Worm (Caenorhabditis elegans): ENCODE data around the gene let-268.

let-268 gene

DNA sequence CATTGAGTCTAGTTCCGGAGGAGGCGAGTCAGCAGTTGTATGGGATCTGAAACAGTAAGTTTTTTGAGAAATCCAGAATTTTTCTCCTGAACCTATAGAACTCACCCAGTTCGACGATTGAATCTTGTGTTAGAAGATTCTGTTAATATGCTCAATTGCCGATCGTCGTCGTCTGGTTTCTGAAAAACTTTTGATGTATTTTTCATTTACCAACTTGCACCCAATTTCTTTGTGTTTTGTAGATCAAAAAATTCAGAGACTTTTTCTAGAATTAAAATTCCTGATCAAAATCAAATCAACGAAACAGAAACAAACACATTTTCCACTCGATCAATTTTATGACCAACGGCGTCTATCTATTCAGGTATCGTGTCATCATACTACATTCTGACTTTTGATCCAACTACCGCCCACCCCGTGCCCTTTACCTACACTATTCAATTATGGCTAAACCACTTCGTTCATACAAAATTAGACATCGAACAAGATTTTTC, 16.8 kb upstream of the let-268 start, which contains the start of gene C18D1.2:
TSS of gene C18D1.2 (plus strand) at position 444 of the 494 bp plus-strand sequence.
- TF ChIP-seq ceh-16 (tag; optimal IDR thresholded peaks at IDR 0.05) (no peak), nhr-25 (tag; optimal IDR thresholded peaks at IDR 0.05) (no peak), ceh-9 (tag; optimal IDR thresholded peaks at IDR 0.05) (no peak), ztf-4 (tag; optimal IDR thresholded peaks at IDR 0.05) (no peak), tbx-2 (tag; optimal IDR thresholded peaks at IDR 0.05) (no peak), pqm-1 (tag; optimal IDR thresholded peaks at IDR 0.05) (no peak), sea-2 (GFP tag; optimal IDR thresholded peaks at IDR 0.05) (no peak), nhr-12 (tag; optimal IDR thresholded peaks at IDR 0.05) (no peak)

DNA sequence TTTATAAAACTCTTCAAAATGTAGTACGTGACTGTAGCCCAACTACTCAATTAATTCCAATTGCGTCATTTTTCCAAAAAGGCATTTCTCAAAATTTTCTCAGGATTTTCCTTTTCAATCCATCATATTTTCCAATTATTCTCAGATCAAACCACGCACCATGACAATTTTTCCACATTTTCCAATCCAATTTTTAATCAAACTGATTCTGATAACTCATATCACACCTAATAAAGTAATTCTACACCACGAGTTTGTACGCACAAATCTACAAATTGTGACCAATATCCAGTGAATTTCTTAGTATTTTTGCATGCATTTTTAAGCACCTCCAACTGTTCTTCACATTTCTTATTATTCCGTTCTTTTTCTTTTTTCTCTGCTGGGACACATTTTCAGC, 11.7 kb upstream of the let-268 start:
- no peak for TF ChIP-seq nhr-76 (tag; optimal IDR thresholded peaks at IDR 0.05)
- no peak for TF ChIP-seq hmg-11 (tag; optimal IDR thresholded peaks at IDR 0.05)
- TF ChIP-seq ceh-9 (tag; optimal IDR thresholded peaks at IDR 0.05) = no peak
- TF ChIP-seq snpc-4 (tag; optimal IDR thresholded peaks at IDR 0.05) = no peak
- peak; percentile 91 for TF ChIP-seq nhr-11 (tag; optimal IDR thresholded peaks at IDR 0.05)
- TF ChIP-seq daf-12 (tag; optimal IDR thresholded peaks at IDR 0.05) = no peak

DNA sequence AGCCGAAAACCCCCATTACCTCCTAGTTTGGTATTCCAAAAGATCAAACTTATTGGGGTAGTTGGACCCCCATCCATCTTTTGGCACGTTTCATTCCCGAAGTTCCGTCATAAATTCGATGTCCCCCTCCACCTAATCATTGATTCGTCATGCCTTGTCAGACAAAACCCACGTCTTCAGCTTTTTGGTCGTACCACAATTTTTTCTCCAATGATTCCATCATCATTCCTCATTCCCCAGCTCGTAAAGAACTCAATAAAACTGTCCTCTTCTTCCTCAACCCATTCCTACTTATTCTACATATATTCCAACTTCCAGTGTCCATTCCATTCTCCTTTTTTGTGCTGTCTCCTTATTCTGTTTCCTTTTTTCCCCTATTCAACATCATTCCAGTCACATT, 8.8 kb upstream of the let-268 start, which contains the start of gene flp-4:
TSS of gene flp-4 (plus strand) at position 301 of the 400 bp plus-strand sequence.
- TF ChIP-seq elt-2 (tag; optimal IDR thresholded peaks at IDR 0.05) (no peak), elt-3 (tag; optimal IDR thresholded peaks at IDR 0.05) (no peak), pqm-1 (tag; optimal IDR thresholded peaks at IDR 0.05) (no peak), fkh-2 (tag; optimal IDR thresholded peaks at IDR 0.05) (no peak), mdl-1 (tag; optimal IDR thresholded peaks at IDR 0.05) (no peak), unc-39 (tag; optimal IDR thresholded peaks at IDR 0.05) (no peak), daf-12 (tag; optimal IDR thresholded peaks at IDR 0.05) (no peak), pha-4 (tag; optimal IDR thresholded peaks at IDR 0.05) (no peak), nhr-11 (tag; optimal IDR thresholded peaks at IDR 0.05) (no peak), sea-2 (GFP tag; optimal IDR thresholded peaks at IDR 0.05) (no peak), ama-1 (optimal IDR thresholded peaks at IDR 0.05) (no peak), fos-1 (tag; optimal IDR thresholded peaks at IDR 0.05) (no peak), ZK546.5 (tag; optimal IDR thresholded peaks at IDR 0.05) (no peak), nhr-43 (tag; optimal IDR thresholded peaks at IDR 0.05; ENCODE audit: poor library complexity, severe bottlenecking) (no peak), eor-1 (tag; optimal IDR thresholded peaks at IDR 0.05) (no peak), elt-1 (tag; optimal IDR thresholded peaks at IDR 0.05) (no peak), jun-1 (tag; optimal IDR thresholded peaks at IDR 0.05) (no peak)

DNA sequence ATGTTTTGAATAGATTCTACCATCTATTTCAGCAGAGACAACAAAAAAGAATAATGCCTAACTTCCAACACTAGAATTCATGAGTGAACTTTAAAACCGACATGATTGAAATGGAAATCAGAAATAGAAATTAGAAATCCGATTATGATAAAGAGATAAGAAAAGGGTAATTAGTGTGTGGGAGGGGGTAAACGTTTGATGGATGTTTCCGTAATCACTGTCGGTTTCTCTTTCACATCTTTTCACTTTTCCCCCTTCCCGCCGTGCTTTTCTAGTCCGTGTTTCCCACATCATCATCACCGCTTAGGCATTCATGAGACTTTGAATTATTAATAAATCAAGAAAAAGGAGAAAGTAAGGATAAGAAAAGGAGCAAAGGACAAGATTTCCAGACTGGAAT, 5.9 kb upstream of the let-268 start:
- TF ChIP-seq unc-39 (tag; optimal IDR thresholded peaks at IDR 0.05) (no peak), ceh-9 (tag; optimal IDR thresholded peaks at IDR 0.05) (no peak), ceh-82 (tag; optimal IDR thresholded peaks at IDR 0.05) (no peak), zag-1 (tag; optimal IDR thresholded peaks at IDR 0.05) (no peak), nhr-23 (tag; optimal IDR thresholded peaks at IDR 0.05) (no peak)

DNA sequence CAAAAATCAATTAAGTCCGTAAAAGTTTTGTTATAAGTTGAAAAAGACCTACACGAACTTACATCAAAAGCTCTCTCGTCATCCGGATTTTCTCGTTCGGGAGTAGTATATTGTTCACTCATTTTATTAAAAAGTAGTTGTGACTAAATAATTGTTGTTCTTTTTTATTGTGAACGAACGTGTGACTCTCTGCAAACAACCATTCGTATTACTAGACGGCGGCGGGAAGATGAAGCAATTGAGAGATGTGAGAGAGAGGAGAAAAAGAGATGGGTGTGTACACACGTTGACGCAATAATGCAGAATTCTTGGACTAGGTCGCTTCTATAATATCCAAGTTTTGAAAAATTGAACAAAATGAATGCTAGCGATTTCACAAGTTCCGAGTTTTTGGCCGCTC, 5.2 kb upstream of the let-268 start, which contains the start of the genes F52H3.11 and bath-38:
TSS of gene F52H3.11 (minus strand) at position 203 of the 400 bp plus-strand sequence.
TSS of gene bath-38 (minus strand) at position 310 of the 400 bp plus-strand sequence.
- TF ChIP-seq lin-39 (tag; optimal IDR thresholded peaks at IDR 0.05) = peak; percentile 21
- TF ChIP-seq nhr-25 (tag; optimal IDR thresholded peaks at IDR 0.05) = peak; percentile 34
- TF ChIP-seq ZK546.5 (tag; optimal IDR thresholded peaks at IDR 0.05) = no peak
- TF ChIP-seq jun-1 (tag; optimal IDR thresholded peaks at IDR 0.05) = no peak
- TF ChIP-seq lin-15B (tag; optimal IDR thresholded peaks at IDR 0.05) = peak; percentile 16
- peak; percentile 55 for TF ChIP-seq nfya-1 (tag; optimal IDR thresholded peaks at IDR 0.05; ENCODE audit: insufficient read depth)
- peak; percentile 89 for TF ChIP-seq pha-4 (tag; optimal IDR thresholded peaks at IDR 0.05)
- peak; percentile 66 for TF ChIP-seq snpc-4 (tag; optimal IDR thresholded peaks at IDR 0.05)
- TF ChIP-seq elt-2 (tag; optimal IDR thresholded peaks at IDR 0.05) = peak; percentile 24
- TF ChIP-seq nhr-23 (tag; optimal IDR thresholded peaks at IDR 0.05) = no peak
- TF ChIP-seq egl-5 (tag; optimal IDR thresholded peaks at IDR 0.05) = peak; percentile 49

All from whole organism, L3 larva.